Worm (Caenorhabditis elegans) whole organism, midembryonic: Measurements from ENCODE around the gene srbc-33.

Source experiments
- cog-1 ChIP-seq: sonication (generic microtip); optimal IDR thresholded peaks from 2 replicates; lab custom pipeline; 2016; ENCODE audit warnings: missing genetic modification characterization, missing compliant biosample characterization
- flt-1 ChIP-seq: fragments of 200-800 bp; sonication (Bioruptor generic); IDR thresholded peaks from 2 replicates; pipeline ENCODE4 v1.3.6; 2022; ENCODE audit warnings: missing genetic modification characterization, missing compliant biosample characterization

DNA sequence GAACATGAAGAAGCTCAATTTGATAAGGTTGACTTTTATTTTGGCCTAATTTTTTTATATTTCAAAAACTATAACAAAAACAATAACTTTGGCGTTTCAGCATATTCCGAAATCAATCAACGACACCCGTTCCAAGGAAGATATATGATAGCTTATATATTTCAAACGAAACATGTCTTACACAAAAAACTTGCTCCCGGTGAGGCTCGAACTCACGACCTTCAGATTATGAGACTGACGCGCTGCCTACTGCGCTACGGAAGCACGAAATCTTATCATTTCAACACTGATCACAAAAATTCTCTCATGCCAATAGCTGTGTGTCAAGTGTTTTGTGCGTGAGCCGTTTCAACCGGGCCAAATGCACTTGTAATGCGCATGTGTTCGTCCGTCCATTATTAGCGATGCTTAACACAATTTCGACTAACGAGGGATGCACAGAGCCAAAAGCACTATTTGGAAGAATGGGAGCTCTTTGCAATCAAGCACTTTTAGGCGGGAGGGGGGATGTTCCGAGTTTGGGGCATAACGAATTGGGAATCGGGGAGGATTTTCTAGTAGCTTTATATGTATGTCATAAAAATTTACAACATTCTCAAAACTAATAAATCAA lies 29.4 kb downstream of the srbc-33 start:
- TF ChIP-seq cog-1 (tag; lab: Kevin White, UChicago) (no peak), flt-1 (GFP tag; lab: Robert Waterston, UW) (no peak)
